Fruit fly (Drosophila melanogaster) whole organism, embryonic: ENCODE measurements around the gene tral.

Experiments used
- Atf6 ChIP-seq: fragments of 200-800 bp; sonication (Bioruptor generic); IDR thresholded peaks from 2 replicates; pipeline ENCODE4 v1.3.6; 2022; ENCODE audit warnings: missing biosample characterization, missing genetic modification characterization
- B-H1 ChIP-seq: fragments of 200-800 bp; sonication (Bioruptor generic); IDR thresholded peaks from 3 replicates; pipeline ENCODE4 v1.3.6; 2022; ENCODE audit warnings: missing biosample characterization, missing genetic modification characterization
- CG11398 ChIP-seq: fragments of 200-800 bp; sonication (Bioruptor generic); optimal IDR thresholded peaks from 2 replicates; lab custom pipeline; 2016; ENCODE audit warnings: missing biosample characterization, missing genetic modification characterization
- CG12219 ChIP-seq: fragments of 200-800 bp; sonication (Bioruptor generic); optimal IDR thresholded peaks from 3 replicates; lab custom pipeline; 2018; ENCODE audit warnings: missing biosample characterization, mild to moderate bottlenecking, missing genetic modification characterization
- CG13296 ChIP-seq: fragments of 200-800 bp; sonication (Bioruptor generic); optimal IDR thresholded peaks from 3 replicates; lab custom pipeline; 2018; ENCODE audit warnings: missing biosample characterization, mild to moderate bottlenecking, missing genetic modification characterization
- CG14860 ChIP-seq: fragments of 200-800 bp; sonication (Bioruptor generic); IDR thresholded peaks from 3 replicates; pipeline ENCODE4 v1.3.6; 2022; ENCODE audit warnings: missing biosample characterization, missing genetic modification characterization; ENCODE audit not compliant: partially characterized antibody
- CG1603 ChIP-seq: fragments of 200-800 bp; sonication (Bioruptor generic); optimal IDR thresholded peaks from 2 replicates; lab custom pipeline; 2019; ENCODE audit warnings: missing biosample characterization, mild to moderate bottlenecking, missing genetic modification characterization, moderate library complexity
- CG18011 ChIP-seq: fragments of 200-800 bp; sonication (Bioruptor generic); optimal IDR thresholded peaks from 2 replicates; lab custom pipeline; 2017; ENCODE audit warnings: missing biosample characterization, missing genetic modification characterization, mild to moderate bottlenecking, moderate library complexity, missing genotype
- CG2120 ChIP-seq: fragments of 200-800 bp; sonication (Bioruptor generic); optimal IDR thresholded peaks from 3 replicates; lab custom pipeline; 2016; ENCODE audit warnings: missing biosample characterization, missing genetic modification characterization
- CG31365 ChIP-seq: fragments of 200-800 bp; sonication (Bioruptor generic); optimal IDR thresholded peaks from 2 replicates; lab custom pipeline; 2018; ENCODE audit warnings: missing biosample characterization, mild to moderate bottlenecking, missing genetic modification characterization
- CG32767 ChIP-seq: fragments of 200-800 bp; sonication (Bioruptor generic); IDR thresholded peaks from 2 replicates; pipeline ENCODE4 v1.3.6; 2022; ENCODE audit warnings: missing biosample characterization, missing genetic modification characterization
- CG33213 ChIP-seq: fragments of 200-800 bp; sonication (Bioruptor generic); optimal IDR thresholded peaks from 3 replicates; lab custom pipeline; 2016; ENCODE audit warnings: missing biosample characterization, missing genetic modification characterization
- CG4820 ChIP-seq: fragments of 200-800 bp; sonication (Bioruptor generic); optimal IDR thresholded peaks from 3 replicates; lab custom pipeline; 2016; ENCODE audit warnings: missing biosample characterization, missing genetic modification characterization
- CG4854 ChIP-seq: fragments of 200-800 bp; sonication (Bioruptor generic); optimal IDR thresholded peaks from 2 replicates; lab custom pipeline; 2016; ENCODE audit warnings: missing biosample characterization, missing genetic modification characterization, inconsistent platforms
- CG6254 ChIP-seq: fragments of 200-800 bp; sonication (Bioruptor generic); optimal IDR thresholded peaks from 3 replicates; lab custom pipeline; 2017; ENCODE audit warnings: mild to moderate bottlenecking, missing biosample characterization, missing genetic modification reagents, missing genetic modification characterization
- CG7928 ChIP-seq: fragments of 200-800 bp; sonication (Bioruptor generic); optimal IDR thresholded peaks from 2 replicates; lab custom pipeline; 2017; ENCODE audit warnings: missing biosample characterization, mild to moderate bottlenecking, missing genetic modification characterization
- CG8089 ChIP-seq: fragments of 200-800 bp; sonication (Bioruptor generic); optimal IDR thresholded peaks from 3 replicates; lab custom pipeline; 2016; ENCODE audit warnings: missing biosample characterization, missing genetic modification characterization
- CG8281 ChIP-seq: fragments of 200-800 bp; sonication (Bioruptor generic); optimal IDR thresholded peaks from 2 replicates; lab custom pipeline; 2018; ENCODE audit warnings: missing biosample characterization, mild to moderate bottlenecking, missing genetic modification characterization, moderate library complexity
- CG9727 ChIP-seq: fragments of 200-800 bp; sonication (Bioruptor generic); optimal IDR thresholded peaks from 3 replicates; lab custom pipeline; 2017; ENCODE audit warnings: missing biosample characterization, mild to moderate bottlenecking, missing genetic modification characterization
- CkIIα-i1 ChIP-seq: fragments of 200-800 bp; sonication (Bioruptor generic); IDR thresholded peaks from 2 replicates; pipeline ENCODE4 v1.3.6; 2022; ENCODE audit warnings: missing biosample characterization, missing genetic modification characterization
- D ChIP-seq, 2 experiments: fragments of 200-800 bp in 1 of 2; fragments of >200 bp in 1 of 2; sonication (Bioruptor generic) in 1 of 2; optimal IDR thresholded peaks; 2 replicates in 1 of 2; 3 replicates in 1 of 2; lab custom pipeline; 2017; ENCODE audit warnings: mild to moderate bottlenecking in 1 of 2, missing biosample characterization in 1 of 2, missing genetic modification characterization in 1 of 2, missing genetic modification reagents in 1 of 2
- Gsc ChIP-seq: fragments of 200-800 bp; sonication (Bioruptor generic); IDR thresholded peaks from 2 replicates; pipeline ENCODE4 v1.3.6; 2022; ENCODE audit warnings: missing biosample characterization, missing genetic modification characterization
- Max ChIP-seq: fragments of 200-800 bp; sonication (Bioruptor generic); optimal IDR thresholded peaks from 2 replicates; lab custom pipeline; 2016; ENCODE audit warnings: missing biosample characterization, mild to moderate bottlenecking, missing genetic modification characterization
- NC2α ChIP-seq: fragments of 200-800 bp; sonication (Bioruptor generic); optimal IDR thresholded peaks from 2 replicates; lab custom pipeline; 2016; ENCODE audit warnings: missing biosample characterization, missing genetic modification characterization
- NC2β ChIP-seq: fragments of 200-800 bp; sonication (Bioruptor generic); optimal IDR thresholded peaks from 2 replicates; lab custom pipeline; 2016; ENCODE audit warnings: missing biosample characterization, missing genetic modification characterization
- Nf-YB ChIP-seq: fragments of 200-800 bp; sonication (Bioruptor generic); optimal IDR thresholded peaks from 3 replicates; lab custom pipeline; 2019; ENCODE audit warnings: missing biosample characterization, mild to moderate bottlenecking, missing genetic modification characterization, moderate library complexity
- Ravus ChIP-seq: fragments of 200-800 bp; sonication (Bioruptor generic); IDR thresholded peaks from 2 replicates; pipeline ENCODE4 v1.3.6; 2022; ENCODE audit warnings: missing biosample characterization, missing genetic modification characterization
- Scr ChIP-seq: fragments of 200-800 bp; sonication (Bioruptor generic); IDR thresholded peaks from 2 replicates; pipeline ENCODE4 v1.3.6; 2022; ENCODE audit warnings: missing biosample characterization, missing genetic modification characterization; ENCODE audit not compliant: partially characterized antibody
- Usf ChIP-seq: fragments of 200-800 bp; sonication (Bioruptor generic); optimal IDR thresholded peaks from 2 replicates; lab custom pipeline; 2017; ENCODE audit warnings: missing genotype, missing biosample characterization, missing genetic modification characterization
- amos ChIP-seq: fragments of 200-800 bp; sonication (Bioruptor generic); IDR thresholded peaks from 2 replicates; pipeline ENCODE4 v1.3.6; 2022; ENCODE audit warnings: missing biosample characterization, missing genetic modification characterization; ENCODE audit not compliant: partially characterized antibody
- az2 ChIP-seq: fragments of 200-800 bp; sonication (Bioruptor generic); optimal IDR thresholded peaks from 3 replicates; lab custom pipeline; 2016; ENCODE audit warnings: missing biosample characterization, missing genetic modification characterization
- bowl ChIP-seq: fragments of 200-800 bp; sonication (Bioruptor generic); IDR thresholded peaks from 2 replicates; pipeline ENCODE4 v1.3.6; 2022; ENCODE audit warnings: missing biosample characterization, missing genetic modification characterization
- danr ChIP-seq: fragments of 200-800 bp; sonication (Bioruptor generic); IDR thresholded peaks from 2 replicates; pipeline ENCODE4 v1.3.6; 2022; ENCODE audit warnings: missing biosample characterization, missing genetic modification characterization
- hb ChIP-seq: fragments of 200-800 bp; sonication (Bioruptor generic); IDR thresholded peaks from 3 replicates; pipeline ENCODE4 v1.3.6; 2022; ENCODE audit warnings: missing biosample characterization, missing genetic modification characterization; ENCODE audit not compliant: partially characterized antibody
- hkb ChIP-seq, 2 experiments: fragments of 200-800 bp in 1 of 2; fragments of >200 bp in 1 of 2; sonication (Bioruptor generic) in 1 of 2; IDR thresholded peaks in 1 of 2; optimal IDR thresholded peaks in 1 of 2; 2 replicates each; pipeline versions ENCODE4 v1.3.6 to Lab custom; 2017 to 2022; ENCODE audit warnings: missing biosample characterization in 1 of 2, missing genetic modification characterization in 1 of 2
- ind ChIP-seq: fragments of 200-800 bp; sonication (Bioruptor generic); optimal IDR thresholded peaks from 3 replicates; lab custom pipeline; 2016; ENCODE audit warnings: missing biosample characterization, missing genetic modification characterization
- inv ChIP-seq: fragments of 200-800 bp; sonication (Bioruptor generic); IDR thresholded peaks from 2 replicates; pipeline ENCODE4 v1.3.6; 2022; ENCODE audit warnings: missing biosample characterization, missing genetic modification characterization; ENCODE audit not compliant: partially characterized antibody
- lmd ChIP-seq: fragments of 200-800 bp; sonication (Bioruptor generic); IDR thresholded peaks from 2 replicates; pipeline ENCODE4 v1.3.6; 2022; ENCODE audit warnings: missing biosample characterization, missing genetic modification characterization
- luna ChIP-seq: fragments of 200-800 bp; sonication (Bioruptor generic); optimal IDR thresholded peaks from 2 replicates; lab custom pipeline; 2016; ENCODE audit warnings: missing biosample characterization, missing genetic modification characterization
- onecut ChIP-seq: fragments of 200-800 bp; sonication (Bioruptor generic); IDR thresholded peaks from 2 replicates; pipeline ENCODE4 v1.3.6; 2022; ENCODE audit warnings: missing biosample characterization, missing genetic modification characterization
- org-1 ChIP-seq: fragments of 200-800 bp; sonication (Bioruptor generic); optimal IDR thresholded peaks from 2 replicates; lab custom pipeline; 2017; ENCODE audit warnings: missing biosample characterization, missing genetic modification characterization
- p53 ChIP-seq: fragments of 200-800 bp; sonication (Bioruptor generic); optimal IDR thresholded peaks from 2 replicates; lab custom pipeline; 2016; ENCODE audit warnings: missing biosample characterization, missing genetic modification characterization
- row ChIP-seq: fragments of 200-800 bp; sonication (Bioruptor generic); IDR thresholded peaks from 3 replicates; pipeline ENCODE4 v1.3.6; 2022; ENCODE audit warnings: missing biosample characterization, missing genetic modification characterization
- sens ChIP-seq: fragments of 200-800 bp; sonication (Bioruptor generic); peaks from one replicate; lab custom pipeline; 2016; ENCODE audit warnings: missing biosample characterization, missing genetic modification characterization
- sens-2 ChIP-seq: fragments of 200-800 bp; sonication (Bioruptor generic); IDR thresholded peaks from 2 replicates; pipeline ENCODE4 v1.3.6; 2022; ENCODE audit warnings: missing biosample characterization, missing genetic modification characterization
- shn ChIP-seq: fragments of 200-800 bp; sonication (Bioruptor generic); optimal IDR thresholded peaks from 3 replicates; lab custom pipeline; 2016; ENCODE audit warnings: missing biosample characterization, missing genetic modification characterization
- sim ChIP-seq: fragments of 200-800 bp; sonication (Bioruptor generic); IDR thresholded peaks from 2 replicates; pipeline ENCODE4 v1.3.6; 2022; ENCODE audit warnings: missing biosample characterization, missing genetic modification characterization
- tup ChIP-seq: fragments of 200-800 bp; sonication (Bioruptor generic); optimal IDR thresholded peaks from 2 replicates; lab custom pipeline; 2016; ENCODE audit warnings: missing biosample characterization, mild to moderate bottlenecking, missing genetic modification characterization, moderate library complexity
- vfl ChIP-seq: fragments of 200-800 bp; sonication (Bioruptor generic); optimal IDR thresholded peaks from 2 replicates; lab custom pipeline; 2016; ENCODE audit warnings: missing biosample characterization, missing genetic modification characterization
- zen ChIP-seq: fragments of 200-800 bp; sonication (Bioruptor generic); optimal IDR thresholded peaks from 3 replicates; lab custom pipeline; 2018; ENCODE audit warnings: missing biosample characterization, mild to moderate bottlenecking, missing genetic modification characterization, moderate library complexity
- zfh2 ChIP-seq: fragments of 200-800 bp; sonication (Bioruptor generic); optimal IDR thresholded peaks from 2 replicates; lab custom pipeline; 2016; ENCODE audit warnings: missing biosample characterization, missing genetic modification characterization

The tral gene

DNA sequence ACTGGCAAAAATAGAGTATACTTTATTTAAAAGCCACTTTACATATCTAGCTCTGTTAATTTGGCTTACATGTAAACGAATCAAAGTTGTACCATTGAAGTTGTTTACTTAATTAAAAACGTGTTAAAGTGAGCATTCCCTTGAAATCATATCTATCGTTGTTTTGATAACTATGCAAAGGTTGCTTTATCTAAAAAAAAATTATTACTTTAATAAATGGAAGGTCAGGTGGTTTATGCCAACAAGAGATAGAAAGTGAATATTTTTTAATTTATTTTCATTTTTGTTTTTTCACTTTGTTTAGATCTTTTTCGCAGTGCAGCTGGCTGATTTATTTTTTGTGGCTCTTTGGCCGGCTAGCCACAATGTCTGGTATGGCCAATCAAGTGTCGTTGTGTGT is 31.9 kb upstream of the tral start (continued):
- TF ChIP-seq ind (peak; percentile 72), NC2β (GFP tag; lab: Kevin White, UChicago) (peak; percentile 55), zen (tag; lab: Kevin White, UChicago) (peak; percentile 13), Scr (GFP tag; lab: Robert Waterston, UW) (no peak), CG33213 (peak; percentile 39), shn (GFP tag; lab: Kevin White, UChicago) (peak; percentile 42), row (GFP tag; lab: Robert Waterston, UW) (peak; percentile 75), sens-2 (GFP tag; lab: Robert Waterston, UW) (peak; percentile 32; the same call in 1 of the 2 replicates), Nf-YB (peak; percentile 63), vfl (GFP tag; lab: Kevin White, UChicago) (no peak), sens (GFP tag; lab: Kevin White, UChicago) (peak; percentile 95), sim (peak; percentile 32; the same call in 1 of the 2 replicates), CG6254 (GFP tag; lab: Kevin White, UChicago) (peak; percentile 68), lmd (GFP tag; lab: Robert Waterston, UW) (peak; percentile 70), hb (GFP tag; lab: Robert Waterston, UW) (no peak), org-1 (GFP tag; lab: Kevin White, UChicago) (peak; percentile 50), CG12219 (GFP tag; lab: Kevin White, UChicago) (peak; percentile 52), CG4854 (GFP tag; lab: Kevin White, UChicago) (peak; percentile 56), inv (no peak), D (optimal IDR thresholded peaks at IDR 0.05; lab: Kevin White, UChicago) (no peak), D (GFP tag; optimal IDR thresholded peaks at IDR 0.05; lab: Kevin White, UChicago) (peak; percentile 84), tup (no peak), CG8281 (tag; lab: Kevin White, UChicago) (peak; percentile 43), CG4820 (GFP tag; lab: Kevin White, UChicago) (peak; percentile 67), Usf (GFP tag; lab: Kevin White, UChicago) (no peak), Atf6 (GFP tag; lab: Robert Waterston, UW) (peak; percentile 58; the same call in 1 of the 2 replicates), Max (peak; percentile 75), p53 (GFP tag; lab: Kevin White, UChicago) (no peak), CG14860 (GFP tag; lab: Robert Waterston, UW) (no peak), CG9727 (GFP tag; lab: Kevin White, UChicago) (peak; percentile 76), bowl (GFP tag; lab: Robert Waterston, UW) (no peak), onecut (GFP tag; lab: Robert Waterston, UW) (peak; percentile 50), CG1603 (tag; lab: Kevin White, UChicago) (no peak), CG31365 (no peak), zfh2 (GFP tag; lab: Kevin White, UChicago) (no peak), NC2α (GFP tag; lab: Kevin White, UChicago) (peak; percentile 5), CkIIα-i1 (GFP tag; lab: Robert Waterston, UW) (no peak), CG13296 (peak; percentile 78), luna (GFP tag; lab: Kevin White, UChicago) (no peak), az2 (GFP tag; lab: Kevin White, UChicago) (peak; percentile 82), Gsc (no peak), B-H1 (peak; percentile 66), Ravus (no peak), hkb (optimal IDR thresholded peaks at IDR 0.05; lab: Kevin White, UChicago) (no peak), hkb (GFP tag; IDR thresholded peaks at IDR 0.05; lab: Robert Waterston, UW) (peak; percentile 72), CG7928 (no peak), CG18011 (GFP tag; lab: Kevin White, UChicago) (peak; percentile 7), amos (GFP tag; lab: Robert Waterston, UW) (no peak), CG11398 (GFP tag; lab: Kevin White, UChicago) (no peak), CG8089 (GFP tag; lab: Kevin White, UChicago) (peak; percentile 32), CG2120 (GFP tag; lab: Kevin White, UChicago) (peak; percentile 60), CG32767 (GFP tag; lab: Robert Waterston, UW) (no peak), danr (no peak)
